Worm (Caenorhabditis elegans) whole organism, L1 larva: ENCODE results near the gene snf-9.

ENCODE experiments used
- C04F5.9 ChIP-seq: sonication (generic microtip); optimal IDR thresholded peaks from 2 replicates; lab custom pipeline; 2016; ENCODE audit warnings: missing genetic modification characterization, missing compliant biosample characterization
- C16A3.4 ChIP-seq: fragments of 150-350 bp; optimal IDR thresholded peaks from 2 replicates; lab custom pipeline; 2014; ENCODE audit warnings: missing biosample characterization, missing genetic modification characterization
- C34B4.2 ChIP-seq: sonication (generic microtip); optimal IDR thresholded peaks from 2 replicates; lab custom pipeline; 2017; ENCODE audit warnings: mild to moderate bottlenecking, missing genetic modification characterization, missing compliant biosample characterization
- F16B12.6 ChIP-seq: fragments of 150-350 bp; optimal IDR thresholded peaks from 2 replicates; lab custom pipeline; 2014; ENCODE audit warnings: missing biosample characterization, missing genetic modification characterization
- aha-1 ChIP-seq: fragments of 150-350 bp; optimal IDR thresholded peaks from 2 replicates; lab custom pipeline; 2014; ENCODE audit warnings: missing biosample characterization, missing genetic modification characterization
- aly-2 ChIP-seq: fragments of 150-350 bp; optimal IDR thresholded peaks from 2 replicates; lab custom pipeline; 2014; ENCODE audit warnings: missing biosample characterization, missing genetic modification characterization
- ama-1 ChIP-seq: fragments of 150-350 bp; optimal IDR thresholded peaks from 2 replicates; lab custom pipeline; 2014
- blmp-1 ChIP-seq: fragments of 150-350 bp; optimal IDR thresholded peaks from 2 replicates; lab custom pipeline; 2014; ENCODE audit warnings: missing biosample characterization, missing genetic modification characterization
- ceh-63 ChIP-seq: fragments of 200-800 bp; sonication (Bioruptor generic); optimal IDR thresholded peaks from 2 replicates; lab custom pipeline; 2018; ENCODE audit warnings: mild to moderate bottlenecking, missing genetic modification characterization, missing compliant biosample characterization
- dpl-1 ChIP-seq, 3 experiments: fragments of 150-350 bp in 2 of 3; sonication (generic microtip) in 1 of 3; optimal IDR thresholded peaks; 2 replicates each; lab custom pipeline; 2014 to 2017; ENCODE audit warnings: missing biosample characterization in 3 of 3, missing genetic modification characterization in 3 of 3, missing genetic modification reagents in 3 of 3
- dsc-1 ChIP-seq: sonication (generic microtip); optimal IDR thresholded peaks from 2 replicates; lab custom pipeline; 2016; ENCODE audit warnings: mild to moderate bottlenecking, missing genetic modification characterization, missing compliant biosample characterization
- efl-1 ChIP-seq, 4 experiments: fragments of 150-350 bp; optimal IDR thresholded peaks in 3 of 4; peaks in 1 of 4; 1 replicate in 1 of 4; 2 replicates in 3 of 4; lab custom pipeline; 2014; ENCODE audit warnings: missing biosample characterization in 2 of 4, missing genetic modification characterization in 2 of 4, missing genetic modification reagents in 2 of 4
- efl-3 ChIP-seq: fragments of 200-800 bp; sonication (Bioruptor generic); optimal IDR thresholded peaks from 2 replicates; lab custom pipeline; 2018; ENCODE audit warnings: mild to moderate bottlenecking, missing genetic modification characterization, missing compliant biosample characterization
- egl-13 ChIP-seq: sonication (generic microtip); optimal IDR thresholded peaks from 2 replicates; lab custom pipeline; 2016; ENCODE audit warnings: missing genotype, missing genetic modification reagents, missing genetic modification characterization, missing compliant biosample characterization
- egl-27 ChIP-seq, 2 experiments: fragments of 150-350 bp in 1 of 2; sonication (generic microtip); optimal IDR thresholded peaks; 3 replicates each; lab custom pipeline; 2017 to 2018; ENCODE audit warnings: missing biosample characterization in 2 of 2, missing genetic modification characterization in 2 of 2, missing genetic modification reagents in 2 of 2
- elt-2 ChIP-seq: sonication (generic microtip); optimal IDR thresholded peaks from 2 replicates; lab custom pipeline; 2016; ENCODE audit warnings: missing genetic modification characterization, mild to moderate bottlenecking, inconsistent platforms, missing compliant biosample characterization, missing genetic modification reagents
- fkh-10 ChIP-seq: sonication (generic microtip); optimal IDR thresholded peaks from 2 replicates; lab custom pipeline; 2017; ENCODE audit warnings: missing biosample characterization, missing genetic modification reagents, missing genetic modification characterization
- fkh-4 ChIP-seq: sonication (generic microtip); optimal IDR thresholded peaks from 2 replicates; lab custom pipeline; 2016; ENCODE audit warnings: missing compliant biosample characterization, missing genetic modification characterization, borderline replicate concordance
- fkh-8 ChIP-seq: sonication (generic microtip); optimal IDR thresholded peaks from 2 replicates; lab custom pipeline; 2016; ENCODE audit warnings: mild to moderate bottlenecking, missing genetic modification characterization, missing compliant biosample characterization
- hlh-4 ChIP-seq: sonication (generic microtip); optimal IDR thresholded peaks from 2 replicates; lab custom pipeline; 2016; ENCODE audit warnings: mild to moderate bottlenecking, missing genetic modification characterization, missing compliant biosample characterization
- hpl-2 ChIP-seq: fragments of 150-350 bp; optimal IDR thresholded peaks from 2 replicates; lab custom pipeline; 2014; ENCODE audit warnings: missing biosample characterization, missing genetic modification reagents, missing genetic modification characterization
- isw-1 ChIP-seq: fragments of 200-800 bp; sonication (Bioruptor generic); IDR thresholded peaks from 2 replicates; pipeline ENCODE4 v1.3.6; 2022; ENCODE audit warnings: missing genetic modification characterization, missing compliant biosample characterization
- lin-13 ChIP-seq: fragments of 150-350 bp; optimal IDR thresholded peaks from 2 replicates; lab custom pipeline; 2014; ENCODE audit warnings: missing biosample characterization, missing genetic modification reagents, missing genetic modification characterization
- lin-14 ChIP-seq: fragments of 200-800 bp; sonication (Bioruptor generic); optimal IDR thresholded peaks from 2 replicates; lab custom pipeline; 2018; ENCODE audit warnings: mild to moderate bottlenecking, missing genetic modification characterization, moderate library complexity, missing compliant biosample characterization
- lin-35 ChIP-seq, 2 experiments: fragments of 150-350 bp; optimal IDR thresholded peaks; 2 replicates each; lab custom pipeline; 2014; ENCODE audit warnings: missing biosample characterization in 2 of 2, missing genetic modification characterization in 2 of 2, missing genetic modification reagents in 2 of 2
- lin-39 ChIP-seq: fragments of 150-350 bp; optimal IDR thresholded peaks from 2 replicates; lab custom pipeline; 2014; ENCODE audit warnings: missing biosample characterization, missing genetic modification reagents, missing genetic modification characterization
- lir-3 ChIP-seq: sonication (generic microtip); optimal IDR thresholded peaks from 2 replicates; lab custom pipeline; 2016; ENCODE audit warnings: mild to moderate bottlenecking, missing genetic modification characterization, moderate library complexity, missing compliant biosample characterization; ENCODE audit not compliant: poor library complexity
- mab-9 ChIP-seq: fragments of 200-800 bp; sonication (Bioruptor generic); IDR thresholded peaks from 2 replicates; pipeline ENCODE4 v1.3.6; 2022; ENCODE audit warnings: missing genetic modification reagents, missing genetic modification characterization, missing compliant biosample characterization
- mdl-1 ChIP-seq, 2 experiments: fragments of 150-350 bp; optimal IDR thresholded peaks; 2 replicates each; lab custom pipeline; 2014 to 2017; ENCODE audit warnings: missing biosample characterization in 2 of 2, missing genetic modification characterization in 2 of 2, inconsistent platforms in 1 of 2
- mep-1 ChIP-seq: fragments of 150-350 bp; optimal IDR thresholded peaks from 2 replicates; lab custom pipeline; 2014; ENCODE audit warnings: missing biosample characterization, missing genetic modification characterization
- nhr-12 ChIP-seq: sonication (generic microtip); optimal IDR thresholded peaks from 2 replicates; lab custom pipeline; 2017; ENCODE audit warnings: missing biosample characterization, missing genetic modification characterization
- nhr-19 ChIP-seq: fragments of 200-800 bp; sonication (Bioruptor generic); conservative IDR thresholded peaks from 2 replicates; pipeline ENCODE4 v1.3.6; 2022; ENCODE audit warnings: missing genetic modification characterization, missing compliant biosample characterization
- nhr-237 ChIP-seq: fragments of 150-350 bp; optimal IDR thresholded peaks from 2 replicates; lab custom pipeline; 2014; ENCODE audit warnings: missing biosample characterization, missing genetic modification characterization
- nhr-28 ChIP-seq: fragments of 150-350 bp; optimal IDR thresholded peaks from 2 replicates; lab custom pipeline; 2014; ENCODE audit warnings: missing biosample characterization, missing genetic modification characterization
- nhr-71 ChIP-seq: sonication (generic microtip); optimal IDR thresholded peaks from 2 replicates; lab custom pipeline; 2016; ENCODE audit warnings: mild to moderate bottlenecking, missing genetic modification characterization, moderate library complexity, missing compliant biosample characterization
- nhr-90 ChIP-seq: sonication (generic microtip); optimal IDR thresholded peaks from 2 replicates; lab custom pipeline; 2016; ENCODE audit warnings: mild to moderate bottlenecking, missing genetic modification characterization, missing compliant biosample characterization; ENCODE audit not compliant: poor library complexity
- pax-3 ChIP-seq: fragments of 200-800 bp; sonication (Bioruptor generic); optimal IDR thresholded peaks from 2 replicates; lab custom pipeline; 2018; ENCODE audit warnings: mild to moderate bottlenecking, missing genetic modification characterization, moderate library complexity, missing compliant biosample characterization
- rnt-1 ChIP-seq: sonication (generic microtip); optimal IDR thresholded peaks from 2 replicates; lab custom pipeline; 2016; ENCODE audit warnings: mild to moderate bottlenecking, missing genetic modification characterization, moderate library complexity, missing compliant biosample characterization
- skn-1 ChIP-seq: fragments of 150-350 bp; optimal IDR thresholded peaks from 2 replicates; lab custom pipeline; 2014; ENCODE audit warnings: missing biosample characterization, missing genetic modification characterization
- sup-37 ChIP-seq: fragments of 200-800 bp; sonication (Bioruptor generic); optimal IDR thresholded peaks from 2 replicates; lab custom pipeline; 2018; ENCODE audit warnings: mild to moderate bottlenecking, missing genetic modification characterization, missing compliant biosample characterization
- tbx-2 ChIP-seq: sonication (generic microtip); optimal IDR thresholded peaks from 2 replicates; lab custom pipeline; 2016; ENCODE audit warnings: missing genetic modification characterization, missing compliant biosample characterization
- tlp-1 ChIP-seq: fragments of 150-350 bp; optimal IDR thresholded peaks from 2 replicates; lab custom pipeline; 2014; ENCODE audit warnings: missing biosample characterization, missing genetic modification characterization
- unc-30 ChIP-seq: sonication (generic microtip); optimal IDR thresholded peaks from 2 replicates; lab custom pipeline; 2017; ENCODE audit warnings: missing biosample characterization, missing genetic modification characterization
- unc-86 ChIP-seq: sonication (generic microtip); optimal IDR thresholded peaks from 2 replicates; lab custom pipeline; 2016; ENCODE audit warnings: missing genetic modification characterization, missing compliant biosample characterization
- unc-98 ChIP-seq: fragments of 200-800 bp; sonication (Bioruptor generic); IDR thresholded peaks from 2 replicates; pipeline ENCODE4 v1.3.6; 2022; ENCODE audit warnings: missing genetic modification characterization, missing compliant biosample characterization
- xbp-1 ChIP-seq: sonication (generic microtip); optimal IDR thresholded peaks from 2 replicates; lab custom pipeline; 2016; ENCODE audit warnings: missing genetic modification characterization, missing compliant biosample characterization
- ztf-4 ChIP-seq: fragments of 150-350 bp; optimal IDR thresholded peaks from 2 replicates; lab custom pipeline; 2014; ENCODE audit warnings: missing biosample characterization, missing genetic modification characterization

snf-9 gene

DNA sequence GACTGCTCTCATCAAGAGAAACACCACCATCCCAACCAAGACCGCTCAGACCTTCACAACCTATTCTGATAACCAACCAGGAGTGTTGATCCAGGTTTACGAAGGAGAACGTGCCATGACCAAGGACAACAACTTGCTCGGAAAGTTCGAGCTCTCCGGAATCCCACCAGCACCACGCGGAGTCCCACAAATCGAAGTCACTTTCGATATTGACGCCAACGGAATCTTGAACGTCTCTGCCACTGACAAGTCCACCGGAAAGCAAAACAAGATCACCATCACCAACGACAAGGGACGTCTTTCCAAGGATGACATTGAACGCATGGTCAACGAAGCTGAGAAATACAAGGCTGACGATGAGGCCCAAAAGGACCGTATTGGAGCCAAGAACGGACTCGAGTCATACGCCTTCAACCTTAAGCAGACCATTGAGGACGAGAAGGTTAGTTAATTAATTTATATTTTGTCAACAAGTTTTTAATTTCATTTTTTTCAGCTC lies 31.5 kb upstream of the snf-9 start (continued):
- TF ChIP-seq lir-3 (tag; lab: Kevin White, UChicago) (no peak), lin-39 (tag; lab: Kevin White, UChicago) (no peak)

DNA sequence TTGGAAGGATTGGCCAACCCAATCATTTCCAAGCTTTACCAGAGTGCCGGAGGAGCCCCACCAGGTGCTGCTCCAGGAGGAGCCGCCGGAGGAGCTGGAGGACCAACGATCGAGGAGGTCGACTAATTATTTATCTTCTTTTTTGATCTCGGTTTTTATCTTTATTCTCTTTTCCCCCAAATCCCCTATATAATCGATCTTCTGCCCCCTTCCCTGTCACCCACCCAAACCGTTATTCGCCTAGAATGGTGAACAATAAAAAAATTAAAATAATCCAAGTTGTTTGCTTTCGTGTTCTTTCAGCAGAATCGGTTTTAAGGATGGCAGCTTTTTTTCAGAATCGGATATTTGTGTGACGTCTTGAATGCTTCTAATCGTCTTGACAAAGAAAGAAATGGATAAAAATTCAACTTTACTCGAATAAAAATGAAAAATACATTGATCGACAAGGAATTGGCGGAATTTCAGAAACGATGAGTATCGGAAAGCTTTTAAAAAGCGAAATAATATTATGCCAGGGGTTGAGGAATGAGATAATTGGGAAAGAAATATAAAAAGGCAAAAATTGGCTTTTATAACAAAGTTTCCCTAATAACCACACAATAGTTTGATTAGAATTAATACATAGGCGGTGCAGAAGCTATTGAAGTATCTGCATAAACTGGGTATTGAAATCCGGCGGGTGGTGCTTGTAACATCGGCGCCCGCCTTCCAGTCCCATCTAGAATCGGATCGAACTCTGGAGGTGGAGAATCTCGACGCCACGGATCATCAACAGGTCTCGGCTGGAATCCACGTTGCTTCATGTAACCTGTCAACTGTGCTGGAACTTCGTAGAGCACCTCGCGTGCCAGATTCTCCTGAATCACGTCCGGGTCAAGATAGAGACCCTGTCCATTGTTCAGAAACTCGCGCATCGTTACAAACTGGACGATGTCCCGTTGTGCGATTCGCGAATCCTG lies 30.6 kb upstream of the snf-9 start:
- TF ChIP-seq sup-37 (no peak), skn-1 (peak; percentile 76), mdl-1 (tag; optimal IDR thresholded peaks at IDR 0.05; lab: Kevin White, UChicago) (no peak), tlp-1 (tag; lab: Kevin White, UChicago) (no peak), C16A3.4 (tag; lab: Kevin White, UChicago) (peak; percentile 17), pax-3 (tag; lab: Kevin White, UChicago) (no peak), hlh-4 (tag; lab: Kevin White, UChicago) (no peak), C04F5.9 (tag; lab: Kevin White, UChicago) (no peak), ama-1 (peak; percentile 99), unc-86 (tag; lab: Kevin White, UChicago) (peak; percentile 32), blmp-1 (tag; lab: Kevin White, UChicago) (no peak), dsc-1 (peak; percentile 60), mab-9 (no peak), tbx-2 (peak; percentile 25), isw-1 (no peak), aha-1 (tag; lab: Kevin White, UChicago) (peak; percentile 29), F16B12.6 (tag; lab: Kevin White, UChicago) (no peak), egl-13 (tag; lab: Kevin White, UChicago) (peak; percentile 11), lin-35 (GFP tag; optimal IDR thresholded peaks at IDR 0.05; lab: Kevin White, UChicago) (peak; percentile 36 to 60), unc-98 (no peak), efl-3 (GFP tag; lab: Kevin White, UChicago) (peak; percentile 2), ceh-63 (GFP tag; lab: Kevin White, UChicago) (peak; percentile 25), C34B4.2 (tag; lab: Kevin White, UChicago) (no peak), fkh-10 (no peak), hpl-2 (no peak), aly-2 (tag; lab: Kevin White, UChicago) (peak; percentile 100), fkh-8 (peak; percentile 65), nhr-12 (tag; lab: Kevin White, UChicago) (no peak), nhr-28 (tag; lab: Kevin White, UChicago) (no peak), elt-2 (tag; lab: Kevin White, UChicago) (peak; percentile 59), nhr-71 (tag; lab: Kevin White, UChicago) (peak; percentile 82), egl-27 (tag; optimal IDR thresholded peaks at IDR 0.05; lab: Kevin White, UChicago) (no peak), lin-14 (peak; percentile 40), lin-13 (GFP tag; lab: Kevin White, UChicago) (peak; percentile 62), unc-30 (tag; lab: Kevin White, UChicago) (peak; percentile 61), nhr-90 (tag; lab: Kevin White, UChicago) (peak; percentile 62), nhr-237 (no peak), rnt-1 (tag; lab: Kevin White, UChicago) (peak; percentile 2), ztf-4 (tag; lab: Kevin White, UChicago) (peak; percentile 58), dpl-1 (GFP tag; optimal IDR thresholded peaks at IDR 0.05; lab: Kevin White, UChicago) (peak in 2 of 3 experiments; percentile 22 to 28), mep-1 (tag; lab: Kevin White, UChicago) (peak; percentile 91), xbp-1 (tag; lab: Kevin White, UChicago) (peak; percentile 57), efl-1 (optimal IDR thresholded peaks at IDR 0.05; lab: Kevin White, UChicago) (peak in 1 of 2 experiments; percentile 16), efl-1 (GFP tag; optimal IDR thresholded peaks at IDR 0.05 in 1 of 2; lab: Kevin White, UChicago) (peak; percentile 21 to 92), fkh-4 (tag; lab: Kevin White, UChicago) (no peak), lir-3 (tag; lab: Kevin White, UChicago) (peak; percentile 10), nhr-19 (GFP tag; lab: Robert Waterston, UW) (peak; percentile 61)
